3 worm cellular contexts compared by ENCODE assay signal in genomic region chrX:9981259-9981658, ce11.
A peak's percentile ranks its signal among the peaks of the same experiment; 100 is the strongest.
TF ChIP-seq lines count a peak whose summit lies in the region.

No protein-coding gene starts in this region.

TF ChIP-seq in whole organism, L1 larva, 84 proteins besides CTCF, POLR2A, EP300 and RAD21:
- TF ChIP-seq fkh-10 (GFP tag; optimal IDR thresholded peaks at IDR 0.05; lab: Kevin White, UChicago) (peak; percentile 64), lin-15B (tag; optimal IDR thresholded peaks at IDR 0.05; lab: Kevin White, UChicago) (no peak), lin-14 (GFP tag; optimal IDR thresholded peaks at IDR 0.05; lab: Kevin White, UChicago) (peak; percentile 8)

TF ChIP-seq in whole organism, L3 larva, 47 proteins besides CTCF, POLR2A, EP300 and RAD21:
- TF ChIP-seq fkh-10 (GFP tag; optimal IDR thresholded peaks at IDR 0.05; lab: Kevin White, UChicago) (peak; percentile 73), tbx-2 (tag; optimal IDR thresholded peaks at IDR 0.05; lab: Kevin White, UChicago) (no peak)
TF ChIP-seq in whole organism, L3 larva: peak in this region for 1.

TF ChIP-seq in whole organism, L4 larva, 104 proteins besides CTCF, POLR2A, EP300 and RAD21:
- TF ChIP-seq daf-8 (GFP tag; IDR thresholded peaks at IDR 0.05; lab: Robert Waterston, UW) = no peak
- peak; percentile 74 for TF ChIP-seq fkh-10 (GFP tag; optimal IDR thresholded peaks at IDR 0.05; lab: Kevin White, UChicago)
- no peak for TF ChIP-seq Y48G9A.11 (GFP tag; IDR thresholded peaks at IDR 0.05; lab: Robert Waterston, UW)

Comparison
In these comparisons a context has a peak if more than half of its experiments do, and no peak if none do; other contexts are left out.
1. Of the 29 proteins assayed by ChIP-seq in both whole organism, L4 larva and whole organism, L1 larva: peak only in whole organism, L4 larva: none; only in whole organism, L1 larva: none; in both: fkh-10; in neither: 28.